Worm (Caenorhabditis elegans) whole organism, L4/young adult: ENCODE results near the gene Y46H3A.5.

Experiments used
- W03F9.2 ChIP-seq: fragments of 150-350 bp; optimal IDR thresholded peaks from 2 replicates; lab custom pipeline; 2014; ENCODE audit warnings: missing biosample characterization, missing genetic modification characterization
- him-1 ChIP-seq: sonication (generic microtip); optimal IDR thresholded peaks from 2 replicates; lab custom pipeline; 2016; ENCODE audit warnings: missing genotype, missing genetic modification reagents, missing genetic modification characterization, missing compliant biosample characterization

DNA sequence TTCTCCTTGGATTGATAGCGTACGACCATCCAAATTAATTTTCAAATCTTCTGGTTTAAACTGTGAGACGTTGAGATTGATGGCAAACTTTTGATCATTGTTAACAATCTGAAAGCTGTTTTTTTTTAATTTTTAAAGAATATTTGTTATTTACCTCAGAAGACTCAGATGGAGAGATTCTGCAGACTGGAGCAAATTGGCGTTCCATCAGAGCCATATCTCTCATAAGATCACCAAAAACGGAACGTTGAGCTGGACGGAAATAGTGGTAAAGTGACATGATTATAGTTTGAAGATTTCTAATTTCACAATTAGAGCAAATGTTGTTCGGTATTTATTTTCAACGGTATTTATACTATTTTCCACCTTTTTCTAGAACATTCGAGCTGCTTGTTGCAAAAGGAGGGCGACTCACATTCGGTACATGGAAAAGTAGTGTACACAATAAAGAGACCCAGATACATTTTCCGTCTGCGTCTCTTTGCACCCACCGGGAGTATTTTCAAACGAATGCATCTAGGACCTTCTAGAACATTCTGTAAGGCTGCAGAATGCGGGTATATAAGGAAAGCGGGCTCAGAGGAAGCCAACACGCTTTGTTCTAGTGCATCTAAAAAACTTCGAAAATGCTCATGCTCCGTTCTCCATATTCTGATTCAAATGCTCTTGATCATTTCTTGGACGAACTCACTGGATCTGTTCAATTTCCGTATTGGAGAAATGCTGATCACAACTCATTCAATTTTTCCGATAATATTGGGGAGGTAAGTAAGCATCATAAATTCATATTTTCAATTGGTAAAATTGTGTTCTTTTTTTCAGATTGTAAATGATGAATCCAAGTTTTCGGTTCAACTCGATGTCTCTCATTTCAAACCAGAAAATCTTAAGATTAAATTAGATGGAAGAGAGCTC, 9.8 kb downstream of the Y46H3A.5 start, which contains the start of the genes hsp-16.2 and hsp-16.41:
- TF ChIP-seq him-1 (no peak), W03F9.2 (tag; lab: Kevin White, UChicago) (peak; percentile 6)
